Worm (Caenorhabditis elegans) whole organism, midembryonic: ENCODE measurements around the gene des-2.

Source experiments
- T22C8.4 ChIP-seq: fragments of 200-800 bp; sonication (Bioruptor generic); IDR thresholded peaks from 2 replicates; pipeline ENCODE4 v1.3.6; 2022; ENCODE audit warnings: missing genetic modification characterization, missing compliant biosample characterization
- flt-1 ChIP-seq: fragments of 200-800 bp; sonication (Bioruptor generic); IDR thresholded peaks from 2 replicates; pipeline ENCODE4 v1.3.6; 2022; ENCODE audit warnings: missing genetic modification characterization, missing compliant biosample characterization
- klf-2 ChIP-seq: fragments of 200-800 bp; sonication (Bioruptor generic); conservative IDR thresholded peaks from 2 replicates; pipeline ENCODE4 v1.3.6; 2022; ENCODE audit warnings: missing genetic modification reagents, missing genetic modification characterization, missing compliant biosample characterization
- tab-1 ChIP-seq: fragments of 200-800 bp; sonication (Bioruptor generic); IDR thresholded peaks from 2 replicates; pipeline ENCODE4 v1.3.6; 2022; ENCODE audit warnings: missing genetic modification characterization, missing compliant biosample characterization
- ztf-23 ChIP-seq: fragments of 200-800 bp; sonication (Bioruptor generic); IDR thresholded peaks from 2 replicates; pipeline ENCODE4 v1.3.6; 2022; ENCODE audit warnings: missing genetic modification reagents, missing genetic modification characterization, missing compliant biosample characterization

- TF ChIP-seq flt-1 (GFP tag; lab: Robert Waterston, UW), result no peak
- TF ChIP-seq tab-1 (GFP tag; lab: Robert Waterston, UW), result no peak
- TF ChIP-seq ztf-23 (GFP tag; lab: Robert Waterston, UW), result no peak
- no peak for TF ChIP-seq T22C8.4 (GFP tag; lab: Robert Waterston, UW)
- TF ChIP-seq klf-2 (GFP tag; lab: Robert Waterston, UW), result no peak
These were observed 6.4 kb downstream of the des-2 start, which contains the start of gene deg-3 for ce11 chrV:11415059-11415458.
